Fruit fly (Drosophila melanogaster) Kc167 (cell line): ENCODE results near the gene CG18675.

Experiments used
- Myc ChIP-seq: fragments of >200 bp; optimal IDR thresholded peaks from 2 replicates; lab custom pipeline; 2017; ENCODE audit warnings: missing external identifiers
- Sin3A ChIP-seq: fragments of >200 bp; optimal IDR thresholded peaks from 2 replicates; lab custom pipeline; 2018; ENCODE audit warnings: missing external identifiers
- h ChIP-seq: fragments of >200 bp; optimal IDR thresholded peaks from 3 replicates; lab custom pipeline; 2018; ENCODE audit warnings: missing external identifiers
- insv ChIP-seq: fragments of >200 bp; optimal IDR thresholded peaks from 3 replicates; lab custom pipeline; 2018; ENCODE audit warnings: missing external identifiers
- psq ChIP-seq: fragments of >200 bp; optimal IDR thresholded peaks from 2 replicates; lab custom pipeline; 2017; ENCODE audit warnings: missing external identifiers
- ttk ChIP-seq: sonication (Bioruptor generic); optimal IDR thresholded peaks from 2 replicates; lab custom pipeline; 2017; ENCODE audit warnings: missing external identifiers

dm6 chr3L:4233603-4234277 lies 60.1 kb downstream of the CG18675 start:
- no peak for TF ChIP-seq Sin3A
- TF ChIP-seq h (lab: Kevin White, UChicago): no peak
- TF ChIP-seq ttk: no peak
- no peak for TF ChIP-seq psq (lab: Kevin White, UChicago)
- TF ChIP-seq Myc (lab: Kevin White, UChicago): no peak
- no peak for TF ChIP-seq insv
